Worm (Caenorhabditis elegans) whole organism, L3 larva: ENCODE results near the gene B0336.13.
A peak's percentile ranks its signal among the peaks of the same experiment; 100 is the strongest.

ENCODE experiments used
- R02D3.7 ChIP-seq: fragments of 150-350 bp; optimal IDR thresholded peaks from 2 replicates; lab custom pipeline; 2014; ENCODE audit warnings: missing biosample characterization, missing genetic modification characterization
- ZK546.5 ChIP-seq: sonication (generic microtip); optimal IDR thresholded peaks from 2 replicates; lab custom pipeline; 2017; ENCODE audit warnings: missing biosample characterization, missing genetic modification characterization
- aly-2 ChIP-seq: fragments of 150-350 bp; optimal IDR thresholded peaks from 2 replicates; lab custom pipeline; 2014; ENCODE audit warnings: missing biosample characterization, missing genetic modification characterization
- ama-1 ChIP-seq: fragments of 150-350 bp; optimal IDR thresholded peaks from 2 replicates; lab custom pipeline; 2018
- ceh-16 ChIP-seq: sonication (generic microtip); optimal IDR thresholded peaks from 2 replicates; lab custom pipeline; 2017; ENCODE audit warnings: missing biosample characterization, missing genetic modification characterization
- ceh-28 ChIP-seq: fragments of 150-350 bp; optimal IDR thresholded peaks from 2 replicates; lab custom pipeline; 2014; ENCODE audit warnings: missing biosample characterization, missing genetic modification reagents, missing genetic modification characterization
- ceh-82 ChIP-seq: fragments of 150-350 bp; optimal IDR thresholded peaks from 2 replicates; lab custom pipeline; 2014; ENCODE audit warnings: missing biosample characterization, missing genetic modification characterization
- ceh-9 ChIP-seq: sonication (generic microtip); optimal IDR thresholded peaks from 2 replicates; lab custom pipeline; 2018; ENCODE audit warnings: missing biosample characterization, missing genetic modification characterization
- daf-12 ChIP-seq: fragments of 150-350 bp; optimal IDR thresholded peaks from 2 replicates; lab custom pipeline; 2014; ENCODE audit warnings: missing biosample characterization, missing genetic modification reagents, missing genetic modification characterization
- egl-27 ChIP-seq: sonication (generic microtip); optimal IDR thresholded peaks from 4 replicates; lab custom pipeline; 2017; ENCODE audit warnings: missing biosample characterization, missing genetic modification reagents, missing genetic modification characterization
- elt-1 ChIP-seq: fragments of 150-350 bp; optimal IDR thresholded peaks from 2 replicates; lab custom pipeline; 2014; ENCODE audit warnings: missing biosample characterization, missing genetic modification characterization
- elt-2 ChIP-seq: sonication (generic microtip); optimal IDR thresholded peaks from 2 replicates; lab custom pipeline; 2016; ENCODE audit warnings: missing genetic modification reagents, mild to moderate bottlenecking, missing genetic modification characterization, missing compliant biosample characterization
- elt-3 ChIP-seq, 3 experiments: fragments of 150-350 bp in 1 of 3; sonication (generic microtip) in 2 of 3; optimal IDR thresholded peaks; 2 replicates in 2 of 3; 4 replicates in 1 of 3; lab custom pipeline; 2014 to 2017; ENCODE audit warnings: missing biosample characterization in 3 of 3, missing genetic modification characterization in 3 of 3
- fkh-2 ChIP-seq: fragments of 150-350 bp; optimal IDR thresholded peaks from 2 replicates; lab custom pipeline; 2014; ENCODE audit warnings: missing biosample characterization, missing genetic modification reagents, missing genetic modification characterization
- fos-1 ChIP-seq: fragments of 150-350 bp; optimal IDR thresholded peaks from 2 replicates; lab custom pipeline; 2014; ENCODE audit warnings: missing biosample characterization, missing genetic modification characterization
- jun-1 ChIP-seq: fragments of 150-350 bp; optimal IDR thresholded peaks from 2 replicates; lab custom pipeline; 2014; ENCODE audit warnings: missing biosample characterization, missing genetic modification reagents, missing genetic modification characterization
- lin-15B ChIP-seq: fragments of 150-350 bp; optimal IDR thresholded peaks from 2 replicates; lab custom pipeline; 2014; ENCODE audit warnings: missing biosample characterization, missing genetic modification characterization
- lin-39 ChIP-seq: fragments of 150-350 bp; optimal IDR thresholded peaks from 2 replicates; lab custom pipeline; 2018; ENCODE audit warnings: missing biosample characterization, missing genetic modification reagents, missing genetic modification characterization
- lsy-12 ChIP-seq: sonication (generic microtip); optimal IDR thresholded peaks from 2 replicates; lab custom pipeline; 2016; ENCODE audit warnings: mild to moderate bottlenecking, missing genetic modification characterization, missing compliant biosample characterization
- mml-1 ChIP-seq: fragments of 150-350 bp; sonication (generic microtip); optimal IDR thresholded peaks from 3 replicates; lab custom pipeline; 2014; ENCODE audit warnings: missing biosample characterization, missing genetic modification characterization
- nfya-1 ChIP-seq: sonication (generic microtip); optimal IDR thresholded peaks from 2 replicates; lab custom pipeline; 2017; ENCODE audit warnings: missing genetic modification characterization, mild to moderate bottlenecking, missing compliant biosample characterization, antibody characterized with exemption, moderate library complexity; ENCODE audit not compliant: insufficient read depth
- nhr-11 ChIP-seq: fragments of 150-350 bp; optimal IDR thresholded peaks from 2 replicates; lab custom pipeline; 2014; ENCODE audit warnings: missing biosample characterization, missing genetic modification characterization
- nhr-23 ChIP-seq: fragments of 150-350 bp; optimal IDR thresholded peaks from 2 replicates; lab custom pipeline; 2014; ENCODE audit warnings: missing biosample characterization, missing genetic modification reagents, missing genetic modification characterization
- nhr-237 ChIP-seq: fragments of 150-350 bp; optimal IDR thresholded peaks from 2 replicates; lab custom pipeline; 2014; ENCODE audit warnings: missing biosample characterization, missing genetic modification characterization
- nhr-28 ChIP-seq: fragments of 150-350 bp; optimal IDR thresholded peaks from 2 replicates; lab custom pipeline; 2014; ENCODE audit warnings: missing biosample characterization, missing genetic modification characterization
- nhr-43 ChIP-seq: sonication (generic microtip); optimal IDR thresholded peaks from 2 replicates; lab custom pipeline; 2016; ENCODE audit warnings: mild to moderate bottlenecking, missing genetic modification characterization, missing compliant biosample characterization; ENCODE audit not compliant: poor library complexity, severe bottlenecking
- nhr-67 ChIP-seq: fragments of 150-350 bp; optimal IDR thresholded peaks from 2 replicates; lab custom pipeline; 2014; ENCODE audit warnings: missing biosample characterization, missing genetic modification characterization
- nhr-76 ChIP-seq: fragments of 150-350 bp; sonication (generic microtip); optimal IDR thresholded peaks from 5 replicates; lab custom pipeline; 2014; ENCODE audit warnings: missing biosample characterization, missing genetic modification characterization
- nhr-77 ChIP-seq: fragments of 150-350 bp; optimal IDR thresholded peaks from 2 replicates; lab custom pipeline; 2014; ENCODE audit warnings: missing biosample characterization, missing genetic modification characterization
- pha-4 ChIP-seq: fragments of 150-350 bp; optimal IDR thresholded peaks from 2 replicates; lab custom pipeline; 2014; ENCODE audit warnings: missing biosample characterization, missing genetic modification reagents, missing genetic modification characterization
- pqm-1 ChIP-seq: fragments of 150-350 bp; optimal IDR thresholded peaks from 2 replicates; lab custom pipeline; 2017; ENCODE audit warnings: missing biosample characterization, missing genetic modification characterization, inconsistent platforms
- sea-2 ChIP-seq: fragments of 150-350 bp; sonication (generic microtip); optimal IDR thresholded peaks from 4 replicates; lab custom pipeline; 2014; ENCODE audit warnings: missing biosample characterization, missing genetic modification reagents, missing genetic modification characterization
- skn-1 ChIP-seq: fragments of 150-350 bp; optimal IDR thresholded peaks from 2 replicates; lab custom pipeline; 2014; ENCODE audit warnings: missing biosample characterization, missing genetic modification characterization
- snpc-4 ChIP-seq: fragments of 150-350 bp; optimal IDR thresholded peaks from 2 replicates; lab custom pipeline; 2014; ENCODE audit warnings: missing biosample characterization, missing genetic modification characterization
- unc-39 ChIP-seq: sonication (generic microtip); optimal IDR thresholded peaks from 4 replicates; lab custom pipeline; 2017; ENCODE audit warnings: missing biosample characterization, missing genetic modification characterization
- ztf-11 ChIP-seq: fragments of 150-350 bp; optimal IDR thresholded peaks from 2 replicates; lab custom pipeline; 2014; ENCODE audit warnings: missing biosample characterization, missing genetic modification characterization
- ztf-4 ChIP-seq: fragments of 150-350 bp; optimal IDR thresholded peaks from 2 replicates; lab custom pipeline; 2014; ENCODE audit warnings: missing biosample characterization, missing genetic modification characterization

The B0336.13 gene

ce11 chrIII:5721888-5722287 lies 28.1 kb downstream of the B0336.13 start (continued):
- peak; percentile 91 for TF ChIP-seq elt-2 (tag; lab: Kevin White, UChicago)
- TF ChIP-seq nhr-76 (tag; lab: Kevin White, UChicago) = no peak

- TF ChIP-seq nhr-237 (tag; lab: Kevin White, UChicago) (no peak), ztf-11 (no peak), ceh-9 (tag; lab: Kevin White, UChicago) (no peak), ceh-16 (no peak), lin-15B (no peak), elt-3 (tag; optimal IDR thresholded peaks at IDR 0.05; lab: Kevin White, UChicago) (no peak), pqm-1 (tag; lab: Kevin White, UChicago) (no peak), ama-1 (lab: Kevin White, UChicago) (no peak), daf-12 (tag; lab: Kevin White, UChicago) (no peak)
- TF ChIP-seq, all 47 proteins: peak for 0
These were observed 28.7 kb downstream of the B0336.13 start, which contains the start of gene wrm-1 for ce11 chrIII:5722550-5722949. TSS of gene wrm-1 (plus strand) at chrIII:5722850.

ce11 chrIII:5727827-5728226 lies 34.0 kb downstream of the B0336.13 start, which contains the start of gene egg-1:
TSS of gene egg-1 (plus strand) at chrIII:5728180.
- TF ChIP-seq pqm-1 (tag; lab: Kevin White, UChicago) (no peak), lin-39 (tag; lab: Kevin White, UChicago) (no peak), daf-12 (tag; lab: Kevin White, UChicago) (no peak), nhr-77 (tag; lab: Kevin White, UChicago) (no peak), jun-1 (tag; lab: Kevin White, UChicago) (no peak), pha-4 (no peak), nhr-28 (no peak), R02D3.7 (no peak), fos-1 (tag; lab: Kevin White, UChicago) (no peak), sea-2 (no peak), lsy-12 (tag; lab: Kevin White, UChicago) (no peak), skn-1 (tag; lab: Kevin White, UChicago) (no peak), nhr-43 (no peak), mml-1 (no peak), ceh-28 (no peak), fkh-2 (no peak), snpc-4 (tag; lab: Kevin White, UChicago) (no peak)

ce11 chrIII:5729367-5729766 lies 35.5 kb downstream of the B0336.13 start:
- TF ChIP-seq nhr-43 = no peak
- no peak for TF ChIP-seq aly-2 (tag; lab: Kevin White, UChicago)
- no peak for TF ChIP-seq ceh-82 (tag; lab: Kevin White, UChicago)
- TF ChIP-seq elt-1 (tag; lab: Kevin White, UChicago) = no peak
- no peak for TF ChIP-seq nfya-1 (tag; lab: Kevin White, UChicago)
- TF ChIP-seq nhr-77 (tag; lab: Kevin White, UChicago) = no peak
- TF ChIP-seq nhr-28 = no peak
- TF ChIP-seq egl-27 (tag; lab: Kevin White, UChicago) = no peak
- TF ChIP-seq nhr-67 (tag; lab: Kevin White, UChicago) = no peak
- no peak for TF ChIP-seq R02D3.7

- TF ChIP-seq ceh-9 (tag; lab: Kevin White, UChicago) = no peak
- TF ChIP-seq fkh-2 = no peak
- TF ChIP-seq lsy-12 (tag; lab: Kevin White, UChicago) = no peak
- TF ChIP-seq ceh-28 = no peak
- no peak for TF ChIP-seq pqm-1 (tag; lab: Kevin White, UChicago)
- TF ChIP-seq nhr-23 (tag; lab: Kevin White, UChicago) = no peak
- no peak for TF ChIP-seq nhr-67 (tag; lab: Kevin White, UChicago)
- no peak for TF ChIP-seq elt-3 (tag; optimal IDR thresholded peaks at IDR 0.05; lab: Kevin White, UChicago)
- TF ChIP-seq nhr-11 = no peak
- TF ChIP-seq ztf-4 = no peak
- TF ChIP-seq elt-2 (tag; lab: Kevin White, UChicago) = no peak
- TF ChIP-seq R02D3.7 = no peak
- TF ChIP-seq ZK546.5 (tag; lab: Kevin White, UChicago) = no peak
- no peak for TF ChIP-seq daf-12 (tag; lab: Kevin White, UChicago)
- no peak for TF ChIP-seq aly-2 (tag; lab: Kevin White, UChicago)
- no peak for TF ChIP-seq nhr-28
- no peak for TF ChIP-seq unc-39
- no peak for TF ChIP-seq snpc-4 (tag; lab: Kevin White, UChicago)
- TF ChIP-seq ama-1 (lab: Kevin White, UChicago) = no peak
These were observed 36.2 kb downstream of the B0336.13 start for ce11 chrIII:5730041-5730440.
